Worm (Caenorhabditis elegans): ENCODE data around the gene shk-1.

shk-1 gene

ce11 chrII:9775790-9776189 lies 17.8 kb downstream of the shk-1 start, which contains the start of gene T10B9.9:
Gene T10B9.9, minus strand, starts transcription at chrII:9775890.
- TF ChIP-seq dao-5 (tag; optimal IDR thresholded peaks at IDR 0.05) (no peak), him-1 (tag; optimal IDR thresholded peaks at IDR 0.05) (no peak), W03F9.2 (tag; optimal IDR thresholded peaks at IDR 0.05) (no peak)

ce11 chrII:9778495-9778894 lies 20.5 kb downstream of the shk-1 start:
- TF ChIP-seq dao-5 (tag; optimal IDR thresholded peaks at IDR 0.05): no peak
- TF ChIP-seq him-1 (tag; optimal IDR thresholded peaks at IDR 0.05): no peak
- TF ChIP-seq W03F9.2 (tag; optimal IDR thresholded peaks at IDR 0.05): no peak

- TF ChIP-seq dao-5 (tag; optimal IDR thresholded peaks at IDR 0.05) (no peak), him-1 (tag; optimal IDR thresholded peaks at IDR 0.05) (no peak), W03F9.2 (tag; optimal IDR thresholded peaks at IDR 0.05) (no peak)
Measured at ce11 chrII:9781842-9782241, 23.8 kb downstream of the shk-1 start, which contains the start of gene cyp-13A1. Gene cyp-13A1, minus strand, starts transcription at chrII:9781997.

- TF ChIP-seq W03F9.2 (tag; optimal IDR thresholded peaks at IDR 0.05) (no peak), dao-5 (tag; optimal IDR thresholded peaks at IDR 0.05) (no peak), him-1 (tag; optimal IDR thresholded peaks at IDR 0.05) (no peak)
Measured at ce11 chrII:9782337-9782736, 24.3 kb downstream of the shk-1 start, which contains the start of gene T10B9.14. Gene T10B9.14, minus strand, starts transcription at chrII:9782437.

- no peak for TF ChIP-seq dao-5 (tag; optimal IDR thresholded peaks at IDR 0.05)
- no peak for TF ChIP-seq him-1 (tag; optimal IDR thresholded peaks at IDR 0.05)
- TF ChIP-seq W03F9.2 (tag; optimal IDR thresholded peaks at IDR 0.05): no peak
Measured at ce11 chrII:9786215-9786614, 28.2 kb downstream of the shk-1 start.

ce11 chrII:9787395-9788152 lies 29.5 kb downstream of the shk-1 start, which contains the start of gene cyp-13A2:
Gene cyp-13A2, minus strand, starts transcription at chrII:9787629.
- TF ChIP-seq him-1 (tag; optimal IDR thresholded peaks at IDR 0.05): no peak
- no peak for TF ChIP-seq dao-5 (tag; optimal IDR thresholded peaks at IDR 0.05)
- no peak for TF ChIP-seq W03F9.2 (tag; optimal IDR thresholded peaks at IDR 0.05)

ce11 chrII:9791185-9791584 lies 33.2 kb downstream of the shk-1 start:
- TF ChIP-seq W03F9.2 (tag; optimal IDR thresholded peaks at IDR 0.05) (no peak), him-1 (tag; optimal IDR thresholded peaks at IDR 0.05) (no peak), dao-5 (tag; optimal IDR thresholded peaks at IDR 0.05) (no peak)

- TF ChIP-seq dao-5 (tag; optimal IDR thresholded peaks at IDR 0.05) (no peak), W03F9.2 (tag; optimal IDR thresholded peaks at IDR 0.05) (no peak), him-1 (tag; optimal IDR thresholded peaks at IDR 0.05) (no peak)
Measured at ce11 chrII:9793197-9793596, 35.2 kb downstream of the shk-1 start, which contains the start of gene cyp-13A3. Gene cyp-13A3, minus strand, starts transcription at chrII:9793297.

- TF ChIP-seq him-1 (tag; optimal IDR thresholded peaks at IDR 0.05) (no peak), W03F9.2 (tag; optimal IDR thresholded peaks at IDR 0.05) (no peak), dao-5 (tag; optimal IDR thresholded peaks at IDR 0.05) (no peak)
Measured at ce11 chrII:9797664-9798063, 39.6 kb downstream of the shk-1 start, which contains the start of gene cyp-13A4. Gene cyp-13A4, minus strand, starts transcription at chrII:9797740.

- TF ChIP-seq him-1 (tag; optimal IDR thresholded peaks at IDR 0.05): no peak
- no peak for TF ChIP-seq W03F9.2 (tag; optimal IDR thresholded peaks at IDR 0.05)
Measured at ce11 chrII:9800251-9800650, 42.2 kb downstream of the shk-1 start, which contains the start of gene cyp-13A5. Gene cyp-13A5, minus strand, starts transcription at chrII:9800362.

- TF ChIP-seq W03F9.2 (tag; optimal IDR thresholded peaks at IDR 0.05) (no peak), him-1 (tag; optimal IDR thresholded peaks at IDR 0.05) (no peak), dao-5 (tag; optimal IDR thresholded peaks at IDR 0.05) (no peak)
Measured at ce11 chrII:9802642-9803041, 44.6 kb downstream of the shk-1 start, which contains the start of gene cyp-13A6. Gene cyp-13A6, minus strand, starts transcription at chrII:9802821.

- TF ChIP-seq dao-5 (tag; optimal IDR thresholded peaks at IDR 0.05) (no peak), W03F9.2 (tag; optimal IDR thresholded peaks at IDR 0.05) (no peak), him-1 (tag; optimal IDR thresholded peaks at IDR 0.05) (no peak)
Measured at ce11 chrII:9803320-9803719, 45.3 kb downstream of the shk-1 start, which contains the start of gene cyp-13A7. Gene cyp-13A7, plus strand, starts transcription at chrII:9803620.

- no peak for TF ChIP-seq dao-5 (tag; optimal IDR thresholded peaks at IDR 0.05)
- TF ChIP-seq him-1 (tag; optimal IDR thresholded peaks at IDR 0.05): no peak
- TF ChIP-seq W03F9.2 (tag; optimal IDR thresholded peaks at IDR 0.05): no peak
Measured at ce11 chrII:9807519-9807972, 49.5 kb downstream of the shk-1 start, which contains the start of gene cyp-13A8. Gene cyp-13A8, minus strand, starts transcription at chrII:9807569.
